Fruit fly (Drosophila melanogaster): Measurements from ENCODE around the gene CG17065.

Gene CG17065

dm6 chrX:20235794-20236513 lies 21.0 kb downstream of the CG17065 start, which contains the start of gene sw (continued):
- peak; percentile 73 for TF ChIP-seq MESR4 (GFP tag; optimal IDR thresholded peaks at IDR 0.05)
- TF ChIP-seq tio (GFP tag; optimal IDR thresholded peaks at IDR 0.05), result no peak
- TF ChIP-seq Gug (GFP tag; IDR thresholded peaks at IDR 0.05), result peak; percentile 81; the same call in 3 of the 4 replicates
- peak; percentile 44 for TF ChIP-seq Chrac-16 (GFP tag; optimal IDR thresholded peaks at IDR 0.05)
- TF ChIP-seq Fer2 (tag; optimal IDR thresholded peaks at IDR 0.05), result peak; percentile 43
- TF ChIP-seq inv (GFP tag; IDR thresholded peaks at IDR 0.05; ENCODE audit: partially characterized antibody), result peak; percentile 95
- no peak for TF ChIP-seq luna (GFP tag; optimal IDR thresholded peaks at IDR 0.05)
- TF ChIP-seq tna (GFP tag; IDR thresholded peaks at IDR 0.05; ENCODE audit: partially characterized antibody), result peak; percentile 70
- TF ChIP-seq Tbp (GFP tag; optimal IDR thresholded peaks at IDR 0.05), result no peak
- no peak for TF ChIP-seq CG1529 (GFP tag; optimal IDR thresholded peaks at IDR 0.05)
- peak; percentile 31 for TF ChIP-seq CG12155 (GFP tag; optimal IDR thresholded peaks at IDR 0.05)
- no peak for TF ChIP-seq aop (GFP tag; IDR thresholded peaks at IDR 0.05)
- peak; percentile 63 for TF ChIP-seq Dip3 (GFP tag; optimal IDR thresholded peaks at IDR 0.05)
- TF ChIP-seq danr (GFP tag; IDR thresholded peaks at IDR 0.05), result 0 out of 2 replicates have a peak, but pooled peaks have one; percentile 8
- TF ChIP-seq ttk (GFP tag; IDR thresholded peaks at IDR 0.05), result peak; percentile 57
- no peak for TF ChIP-seq Hey (tag; optimal IDR thresholded peaks at IDR 0.05)
- TF ChIP-seq Bteb2 (GFP tag; optimal IDR thresholded peaks at IDR 0.05), result peak; percentile 10
- TF ChIP-seq ken (GFP tag; IDR thresholded peaks at IDR 0.05), result 0 out of 3 replicates have a peak, but pooled peaks have one; percentile 49
- peak; percentile 76 for TF ChIP-seq CG12769 (tag; optimal IDR thresholded peaks at IDR 0.05)
- peak; percentile 82 for TF ChIP-seq Abd-B (GFP tag; optimal IDR thresholded peaks at IDR 0.05)
- no peak for TF ChIP-seq CG8765 (GFP tag; IDR thresholded peaks at IDR 0.05)
- TF ChIP-seq CG3163 (GFP tag; optimal IDR thresholded peaks at IDR 0.05), result peak; percentile 46
- TF ChIP-seq CG5953 (GFP tag; IDR thresholded peaks at IDR 0.05), result no peak
- peak; percentile 73 for TF ChIP-seq CG14014 (GFP tag; IDR thresholded peaks at IDR 0.05)
- TF ChIP-seq Spps (tag; optimal IDR thresholded peaks at IDR 0.05), result no peak
- TF ChIP-seq dmrt11E (tag; optimal IDR thresholded peaks at IDR 0.05), result peak; percentile 60
- TF ChIP-seq chn (GFP tag; optimal IDR thresholded peaks at IDR 0.05), result peak; percentile 41
- no peak for TF ChIP-seq CG15073 (GFP tag; optimal IDR thresholded peaks at IDR 0.05)
- 0 out of 2 replicates have a peak, but pooled peaks have one; percentile 29 for TF ChIP-seq GATAe (GFP tag; conservative IDR thresholded peaks at IDR 0.05)
- no peak for TF ChIP-seq D (optimal IDR thresholded peaks at IDR 0.05)
- no peak for TF ChIP-seq D (GFP tag; optimal IDR thresholded peaks at IDR 0.05)
- TF ChIP-seq CG31365 (tag; optimal IDR thresholded peaks at IDR 0.05), result no peak
- TF ChIP-seq fru (optimal IDR thresholded peaks at IDR 0.05), result no peak
- TF ChIP-seq CG16813 (GFP tag; IDR thresholded peaks at IDR 0.05; ENCODE audit: partially characterized antibody), result peak; percentile 96
- TF ChIP-seq Ada2b (GFP tag; IDR thresholded peaks at IDR 0.05), result peak; percentile 62
- no peak for TF ChIP-seq CG31388 (GFP tag; optimal IDR thresholded peaks at IDR 0.05)
- no peak for TF ChIP-seq CG6254 (GFP tag; optimal IDR thresholded peaks at IDR 0.05)
- TF ChIP-seq NK7.1 (GFP tag; optimal IDR thresholded peaks at IDR 0.05), result peak; percentile 11
- TF ChIP-seq pb (GFP tag; optimal IDR thresholded peaks at IDR 0.05), result peak; percentile 46
- TF ChIP-seq CG10654 (GFP tag; optimal IDR thresholded peaks at IDR 0.05), result peak; percentile 24
- no peak for TF ChIP-seq pfk (GFP tag; optimal IDR thresholded peaks at IDR 0.05)
- no peak for TF ChIP-seq CG13123 (GFP tag; optimal IDR thresholded peaks at IDR 0.05)
- TF ChIP-seq dimm (GFP tag; IDR thresholded peaks at IDR 0.05), result no peak
- TF ChIP-seq lilli (GFP tag; optimal IDR thresholded peaks at IDR 0.05), result peak; percentile 63
- no peak for TF ChIP-seq HLHmδ (GFP tag; optimal IDR thresholded peaks at IDR 0.05)
- peak; percentile 15 for TF ChIP-seq NC2β (GFP tag; optimal IDR thresholded peaks at IDR 0.05)
- peak; percentile 91 for TF ChIP-seq amos (GFP tag; IDR thresholded peaks at IDR 0.05; ENCODE audit: partially characterized antibody)
- no peak for TF ChIP-seq Trl (optimal IDR thresholded peaks at IDR 0.05)
- TF ChIP-seq Trl (GFP tag; optimal IDR thresholded peaks at IDR 0.05), result peak; percentile 26
- TF ChIP-seq her (GFP tag; optimal IDR thresholded peaks at IDR 0.05), result peak; percentile 50
- peak; percentile 6 for TF ChIP-seq CG9437 (GFP tag; optimal IDR thresholded peaks at IDR 0.05)

All from whole organism, embryonic.